Worm (Caenorhabditis elegans) whole organism, late embryonic: ENCODE measurements around the gene C25H3.14.

Source experiments
- C08G9.2 ChIP-seq: sonication (generic microtip); optimal IDR thresholded peaks from 2 replicates; lab custom pipeline; 2016; ENCODE audit warnings: mild to moderate bottlenecking, missing genetic modification characterization, moderate library complexity, missing compliant biosample characterization
- C38D4.7 ChIP-seq: fragments of 200-800 bp; sonication (Bioruptor generic); optimal IDR thresholded peaks from 2 replicates; lab custom pipeline; 2018; ENCODE audit warnings: mild to moderate bottlenecking, missing genetic modification characterization, moderate library complexity, missing compliant biosample characterization
- F13H6.1 ChIP-seq: sonication (generic microtip); optimal IDR thresholded peaks from 2 replicates; lab custom pipeline; 2016; ENCODE audit warnings: missing genetic modification characterization, missing compliant biosample characterization
- K02D7.2 ChIP-seq: sonication (generic microtip); optimal IDR thresholded peaks from 2 replicates; lab custom pipeline; 2017; ENCODE audit warnings: mild to moderate bottlenecking, missing genetic modification characterization, missing compliant biosample characterization
- K09A11.1 ChIP-seq: sonication (generic microtip); optimal IDR thresholded peaks from 2 replicates; lab custom pipeline; 2017; ENCODE audit warnings: antibody characterized with exemption, mild to moderate bottlenecking, missing genetic modification characterization, missing compliant biosample characterization; ENCODE audit not compliant: insufficient read depth
- T23F11.4 ChIP-seq: fragments of 200-800 bp; sonication (Bioruptor generic); optimal IDR thresholded peaks from 2 replicates; lab custom pipeline; 2018; ENCODE audit warnings: mild to moderate bottlenecking, missing genetic modification characterization, missing compliant biosample characterization
- Y22D7AL.16 ChIP-seq: sonication (generic microtip); optimal IDR thresholded peaks from 2 replicates; lab custom pipeline; 2016; ENCODE audit warnings: missing genetic modification characterization, missing compliant biosample characterization
- ahr-1 ChIP-seq: sonication (generic microtip); optimal IDR thresholded peaks from 2 replicates; lab custom pipeline; 2016; ENCODE audit warnings: missing genetic modification characterization, missing compliant biosample characterization
- ceh-14 ChIP-seq: sonication (generic microtip); optimal IDR thresholded peaks from 2 replicates; lab custom pipeline; 2016; ENCODE audit warnings: missing genotype, missing genetic modification characterization, missing compliant biosample characterization
- ceh-19 ChIP-seq: fragments of 200-800 bp; sonication (Bioruptor generic); optimal IDR thresholded peaks from 2 replicates; lab custom pipeline; 2018; ENCODE audit warnings: mild to moderate bottlenecking, missing genetic modification characterization, missing compliant biosample characterization
- ceh-22 ChIP-seq: sonication (generic microtip); optimal IDR thresholded peaks from 2 replicates; lab custom pipeline; 2017; ENCODE audit warnings: missing biosample characterization, missing genetic modification characterization
- ceh-30 ChIP-seq: fragments of 150-350 bp; optimal IDR thresholded peaks from 2 replicates; lab custom pipeline; 2014; ENCODE audit warnings: missing biosample characterization, missing genetic modification characterization
- ceh-34 ChIP-seq: sonication (generic microtip); optimal IDR thresholded peaks from 2 replicates; lab custom pipeline; 2016; ENCODE audit warnings: mild to moderate bottlenecking, missing genetic modification characterization, missing compliant biosample characterization
- ceh-45 ChIP-seq: fragments of 200-800 bp; sonication (Bioruptor generic); IDR thresholded peaks from 2 replicates; pipeline ENCODE4 v1.3.6; 2022; ENCODE audit warnings: missing genetic modification reagents, missing genetic modification characterization, missing compliant biosample characterization
- che-1 ChIP-seq: sonication (generic microtip); optimal IDR thresholded peaks from 2 replicates; lab custom pipeline; 2016; ENCODE audit warnings: mild to moderate bottlenecking, missing genetic modification characterization, missing compliant biosample characterization
- dmd-4 ChIP-seq: sonication (generic microtip); optimal IDR thresholded peaks from 2 replicates; lab custom pipeline; 2016; ENCODE audit warnings: borderline replicate concordance, missing genetic modification characterization, missing compliant biosample characterization
- dve-1 ChIP-seq: sonication (generic microtip); optimal IDR thresholded peaks from 2 replicates; lab custom pipeline; 2017; ENCODE audit warnings: antibody characterized with exemption, mild to moderate bottlenecking, missing genetic modification characterization, missing compliant biosample characterization
- elt-4 ChIP-seq: sonication (generic microtip); optimal IDR thresholded peaks from 2 replicates; lab custom pipeline; 2016; ENCODE audit warnings: missing genetic modification characterization, missing compliant biosample characterization
- ets-4 ChIP-seq: sonication (generic microtip); optimal IDR thresholded peaks from 2 replicates; lab custom pipeline; 2016; ENCODE audit warnings: missing genetic modification characterization, missing compliant biosample characterization
- fkh-10 ChIP-seq: fragments of 150-350 bp; optimal IDR thresholded peaks from 2 replicates; lab custom pipeline; 2014; ENCODE audit warnings: missing biosample characterization, missing genetic modification reagents, missing genetic modification characterization
- fkh-6 ChIP-seq: sonication (generic microtip); optimal IDR thresholded peaks from 2 replicates; lab custom pipeline; 2016; ENCODE audit warnings: missing genetic modification characterization, missing compliant biosample characterization
- gmeb-2 ChIP-seq: sonication (generic microtip); optimal IDR thresholded peaks from 2 replicates; lab custom pipeline; 2016; ENCODE audit warnings: missing genetic modification characterization, inconsistent platforms, missing compliant biosample characterization
- hlh-30 ChIP-seq: sonication (generic microtip); optimal IDR thresholded peaks from 2 replicates; lab custom pipeline; 2017; ENCODE audit warnings: antibody characterized with exemption, missing genetic modification characterization, missing compliant biosample characterization; ENCODE audit not compliant: insufficient read depth
- hlh-6 ChIP-seq: sonication (generic microtip); optimal IDR thresholded peaks from 2 replicates; lab custom pipeline; 2016; ENCODE audit warnings: missing genotype, missing genetic modification characterization, missing compliant biosample characterization
- lin-11 ChIP-seq: fragments of 200-800 bp; sonication (Bioruptor generic); optimal IDR thresholded peaks from 2 replicates; lab custom pipeline; 2018; ENCODE audit warnings: mild to moderate bottlenecking, missing genetic modification characterization, missing compliant biosample characterization
- mec-3 ChIP-seq: sonication (generic microtip); optimal IDR thresholded peaks from 2 replicates; lab custom pipeline; 2016; ENCODE audit warnings: borderline replicate concordance, missing genetic modification characterization, missing compliant biosample characterization
- nhr-11 ChIP-seq: fragments of 150-350 bp; optimal IDR thresholded peaks from 2 replicates; lab custom pipeline; 2014; ENCODE audit warnings: missing biosample characterization, missing genetic modification characterization
- nhr-232 ChIP-seq: sonication (generic microtip); optimal IDR thresholded peaks from 2 replicates; lab custom pipeline; 2016; ENCODE audit warnings: missing genetic modification characterization, missing compliant biosample characterization
- odd-2 ChIP-seq: sonication (generic microtip); optimal IDR thresholded peaks from 2 replicates; lab custom pipeline; 2017; ENCODE audit warnings: antibody characterized with exemption, mild to moderate bottlenecking, missing genetic modification characterization, missing compliant biosample characterization
- pax-1 ChIP-seq: fragments of 150-350 bp; optimal IDR thresholded peaks from 2 replicates; lab custom pipeline; 2014; ENCODE audit warnings: missing biosample characterization, missing genetic modification characterization
- pha-2 ChIP-seq: sonication (generic microtip); optimal IDR thresholded peaks from 2 replicates; lab custom pipeline; 2017; ENCODE audit warnings: mild to moderate bottlenecking, missing genetic modification characterization, missing compliant biosample characterization
- ref-2 ChIP-seq: sonication (generic microtip); optimal IDR thresholded peaks from 2 replicates; lab custom pipeline; 2016; ENCODE audit warnings: missing genetic modification characterization, missing compliant biosample characterization
- rnt-1 ChIP-seq: sonication (generic microtip); optimal IDR thresholded peaks from 2 replicates; lab custom pipeline; 2016; ENCODE audit warnings: missing genetic modification characterization, missing compliant biosample characterization
- sox-4 ChIP-seq: sonication (generic microtip); optimal IDR thresholded peaks from 2 replicates; lab custom pipeline; 2017; ENCODE audit warnings: mild to moderate bottlenecking, missing genetic modification characterization, inconsistent platforms, missing compliant biosample characterization
- syd-9 ChIP-seq: sonication (generic microtip); optimal IDR thresholded peaks from 2 replicates; lab custom pipeline; 2016; ENCODE audit warnings: mild to moderate bottlenecking, missing genetic modification characterization, moderate library complexity, missing compliant biosample characterization
- tbx-2 ChIP-seq: sonication (generic microtip); optimal IDR thresholded peaks from 2 replicates; lab custom pipeline; 2016; ENCODE audit warnings: missing genetic modification characterization, missing compliant biosample characterization
- ttx-3 ChIP-seq: sonication (generic microtip); optimal IDR thresholded peaks from 2 replicates; lab custom pipeline; 2016; ENCODE audit warnings: missing genetic modification reagents, missing genetic modification characterization, missing compliant biosample characterization
- unc-42 ChIP-seq: sonication (generic microtip); optimal IDR thresholded peaks from 2 replicates; lab custom pipeline; 2016; ENCODE audit warnings: missing genotype, missing genetic modification characterization, missing compliant biosample characterization
- unc-55 ChIP-seq: sonication (generic microtip); optimal IDR thresholded peaks from 2 replicates; lab custom pipeline; 2017; ENCODE audit warnings: missing biosample characterization, missing genetic modification reagents, missing genetic modification characterization
- zip-5 ChIP-seq: sonication (generic microtip); optimal IDR thresholded peaks from 2 replicates; lab custom pipeline; 2016; ENCODE audit warnings: missing genetic modification characterization, missing compliant biosample characterization
- ztf-16 ChIP-seq: sonication (generic microtip); optimal IDR thresholded peaks from 2 replicates; lab custom pipeline; 2017; ENCODE audit warnings: missing genetic modification characterization, missing compliant biosample characterization

Gene C25H3.14

ce11 chrII:5704479-5704878, 9.6 kb downstream of the C25H3.14 start:
- TF ChIP-seq pha-2 (tag; lab: Kevin White, UChicago) (no peak), ceh-45 (GFP tag; lab: Robert Waterston, UW) (no peak), C38D4.7 (GFP tag; lab: Kevin White, UChicago) (no peak), hlh-6 (tag; lab: Kevin White, UChicago) (no peak), ttx-3 (no peak), unc-55 (GFP tag; lab: Kevin White, UChicago) (no peak), che-1 (tag; lab: Kevin White, UChicago) (no peak), lin-11 (no peak), ref-2 (tag; lab: Kevin White, UChicago) (no peak), K02D7.2 (tag; lab: Kevin White, UChicago) (no peak), K09A11.1 (no peak), tbx-2 (no peak), dmd-4 (tag; lab: Kevin White, UChicago) (no peak), gmeb-2 (no peak), sox-4 (tag; lab: Kevin White, UChicago) (no peak), elt-4 (tag; lab: Kevin White, UChicago) (no peak), ztf-16 (tag; lab: Kevin White, UChicago) (no peak), dve-1 (tag; lab: Kevin White, UChicago) (no peak)

- TF ChIP-seq ceh-30 (tag; lab: Kevin White, UChicago) = no peak
- TF ChIP-seq ahr-1 = no peak
- TF ChIP-seq Y22D7AL.16 = no peak
- TF ChIP-seq pax-1 (tag; lab: Kevin White, UChicago) = no peak
- TF ChIP-seq C08G9.2 (tag; lab: Kevin White, UChicago) = no peak
- TF ChIP-seq ceh-45 (GFP tag; lab: Robert Waterston, UW) = no peak
- TF ChIP-seq hlh-30 (tag; lab: Kevin White, UChicago) = no peak
- no peak for TF ChIP-seq F13H6.1 (tag; lab: Kevin White, UChicago)
- TF ChIP-seq ceh-34 (tag; lab: Kevin White, UChicago) = no peak
- no peak for TF ChIP-seq rnt-1 (tag; lab: Kevin White, UChicago)
- no peak for TF ChIP-seq nhr-11
- TF ChIP-seq ets-4 (tag; lab: Kevin White, UChicago) = no peak
- TF ChIP-seq ref-2 (tag; lab: Kevin White, UChicago) = no peak
- no peak for TF ChIP-seq nhr-232
- no peak for TF ChIP-seq ceh-14 (tag; lab: Kevin White, UChicago)
- TF ChIP-seq mec-3 = no peak
- TF ChIP-seq dmd-4 (tag; lab: Kevin White, UChicago) = no peak
- TF ChIP-seq ceh-22 = no peak
- no peak for TF ChIP-seq ttx-3
- no peak for TF ChIP-seq lin-11
These were observed 12.6 kb downstream of the C25H3.14 start, which contains the start of gene osta-2 for ce11 chrII:5707532-5707931. Gene osta-2 (plus strand): TSS chrII:5707691.

- TF ChIP-seq Y22D7AL.16 = no peak
- peak; percentile 90 for TF ChIP-seq unc-42
These were observed 13.3 kb downstream of the C25H3.14 start for ce11 chrII:5708154-5708553.

ce11 chrII:5710835-5711234, 15.9 kb downstream of the C25H3.14 start:
- no peak for TF ChIP-seq ceh-19 (GFP tag; lab: Kevin White, UChicago)
- no peak for TF ChIP-seq K09A11.1
- no peak for TF ChIP-seq lin-11
- TF ChIP-seq syd-9 (tag; lab: Kevin White, UChicago) = no peak
- no peak for TF ChIP-seq odd-2 (tag; lab: Kevin White, UChicago)
- TF ChIP-seq tbx-2 = no peak
- no peak for TF ChIP-seq dmd-4 (tag; lab: Kevin White, UChicago)
- no peak for TF ChIP-seq ceh-30 (tag; lab: Kevin White, UChicago)
- TF ChIP-seq ref-2 (tag; lab: Kevin White, UChicago) = no peak
- no peak for TF ChIP-seq fkh-10 (GFP tag; lab: Kevin White, UChicago)
- no peak for TF ChIP-seq fkh-6 (tag; lab: Kevin White, UChicago)
- TF ChIP-seq nhr-232 = no peak
- TF ChIP-seq dve-1 (tag; lab: Kevin White, UChicago) = no peak
- TF ChIP-seq zip-5 (tag; lab: Kevin White, UChicago) = no peak
- TF ChIP-seq T23F11.4 = no peak
- no peak for TF ChIP-seq mec-3
- TF ChIP-seq, all 69 proteins: peak for 0
